Worm (Caenorhabditis elegans) whole organism, L4/young adult: ENCODE results near the gene pms-2.

ENCODE experiments used
- W03F9.2 ChIP-seq: fragments of 150-350 bp; optimal IDR thresholded peaks from 2 replicates; lab custom pipeline; 2014; ENCODE audit warnings: missing biosample characterization, missing genetic modification characterization
- dao-5 ChIP-seq: sonication (generic microtip); optimal IDR thresholded peaks from 2 replicates; lab custom pipeline; 2016; ENCODE audit warnings: missing genotype, missing genetic modification characterization, moderate library complexity, missing compliant biosample characterization
- him-1 ChIP-seq: sonication (generic microtip); optimal IDR thresholded peaks from 2 replicates; lab custom pipeline; 2016; ENCODE audit warnings: missing genotype, missing genetic modification reagents, missing genetic modification characterization, missing compliant biosample characterization

DNA sequence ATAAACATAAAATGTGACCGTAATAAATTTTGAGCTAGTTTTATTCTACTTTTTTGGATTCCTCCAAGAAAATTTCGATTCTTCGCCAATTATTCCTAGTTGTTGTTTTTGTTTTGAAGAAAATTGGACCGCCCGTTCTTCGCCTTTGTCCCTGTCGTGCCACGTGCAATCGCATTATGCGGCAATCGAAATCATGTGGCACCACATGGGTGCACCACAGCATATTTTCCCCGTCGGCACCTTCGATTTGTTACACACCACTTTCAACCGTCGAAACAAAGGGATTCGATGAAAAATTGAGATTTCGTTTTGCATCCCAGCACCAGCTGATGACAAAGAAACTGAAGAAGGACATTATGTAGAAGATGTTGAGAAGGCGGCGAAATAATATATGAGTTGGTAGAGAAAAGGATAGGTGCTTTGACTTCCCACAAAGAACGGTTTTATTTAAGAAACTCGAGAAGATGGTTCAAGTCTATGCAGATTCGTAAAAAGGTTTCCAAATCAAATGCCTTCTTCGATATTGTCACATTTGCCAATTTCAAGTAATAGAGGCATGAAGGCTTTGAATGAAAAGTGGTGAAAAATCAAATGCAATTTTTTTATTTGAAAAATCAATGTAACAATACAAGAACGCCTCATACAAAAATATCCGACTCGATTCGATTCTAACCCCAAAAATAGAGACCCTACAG, 41.6 kb downstream of the pms-2 start:
- TF ChIP-seq him-1 (tag; lab: Kevin White, UChicago) (no peak), dao-5 (tag; lab: Kevin White, UChicago) (no peak), W03F9.2 (tag; lab: Kevin White, UChicago) (no peak)
